Fruit fly (Drosophila melanogaster): ENCODE results near the gene CG42450.

DNA sequence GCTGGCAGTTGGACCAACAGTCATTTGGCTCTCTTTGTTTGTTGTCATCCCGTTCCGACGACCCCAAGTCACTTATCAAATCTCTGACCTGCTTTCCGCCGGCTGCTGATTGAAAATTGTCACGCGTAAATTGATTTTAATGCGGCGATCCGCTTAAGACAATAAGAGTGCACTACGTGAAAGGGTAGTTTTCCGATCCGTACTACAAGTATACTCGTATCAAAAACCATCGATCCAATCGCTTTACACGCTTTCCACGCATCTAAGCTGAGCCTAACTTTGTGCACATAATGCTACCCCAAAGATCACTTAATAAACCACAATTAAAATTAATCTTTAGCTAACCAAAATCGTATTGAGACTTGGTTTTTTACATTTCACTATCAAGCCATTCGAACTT, 33.4 kb upstream of the CG42450 start:
- TF ChIP-seq Hr78 (GFP tag; optimal IDR thresholded peaks at IDR 0.05) (no peak), Bdp1 (GFP tag; optimal IDR thresholded peaks at IDR 0.05) (no peak), hbn (GFP tag; IDR thresholded peaks at IDR 0.05; ENCODE audit: partially characterized antibody) (no peak), Chrac-16 (GFP tag; optimal IDR thresholded peaks at IDR 0.05) (no peak), nmo (GFP tag; optimal IDR thresholded peaks at IDR 0.05) (no peak), CG14050 (GFP tag; IDR thresholded peaks at IDR 0.05) (no peak), vvl (GFP tag; IDR thresholded peaks at IDR 0.05) (no peak), Dip2 (GFP tag; IDR thresholded peaks at IDR 0.05) (no peak), jing (GFP tag; optimal IDR thresholded peaks at IDR 0.05) (no peak), Hsf (GFP tag; optimal IDR thresholded peaks at IDR 0.05) (no peak), zfh2 (GFP tag; optimal IDR thresholded peaks at IDR 0.05) (no peak), sqz (GFP tag; optimal IDR thresholded peaks at IDR 0.05) (no peak)
